Worm (Caenorhabditis elegans): ENCODE results near the gene metr-1.
A peak's percentile ranks its signal among the peaks of the same experiment; 100 is the strongest.

Gene metr-1

DNA sequence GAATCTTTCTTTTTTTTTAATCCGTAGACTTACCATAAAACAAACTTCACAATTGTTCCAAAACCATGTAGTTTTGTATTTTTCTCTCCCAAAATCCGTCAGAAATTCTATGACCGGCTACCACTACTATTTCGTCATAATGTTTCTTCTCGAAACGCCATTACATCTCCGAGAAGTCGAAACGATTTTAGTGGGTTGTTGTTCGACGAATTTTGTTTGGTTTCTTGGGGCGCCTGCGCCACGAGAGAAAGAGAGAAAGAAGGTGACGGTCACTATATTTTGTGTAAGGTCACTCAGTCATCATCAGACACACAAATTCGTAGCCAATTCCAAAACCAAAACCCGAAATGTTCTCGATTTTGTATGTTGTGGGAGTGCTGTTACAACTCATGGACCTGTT, 39.3 kb upstream of the metr-1 start:
- peak; percentile 17 for TF ChIP-seq fos-1 (tag; optimal IDR thresholded peaks at IDR 0.05)
- TF ChIP-seq sma-3 (GFP tag; optimal IDR thresholded peaks at IDR 0.05), result peak; percentile 39
- TF ChIP-seq nhr-129 (tag; optimal IDR thresholded peaks at IDR 0.05), result peak; percentile 67
- TF ChIP-seq nhr-25 (tag; optimal IDR thresholded peaks at IDR 0.05), result peak; percentile 75
- no peak for TF ChIP-seq Y55F3AM.14 (GFP tag; optimal IDR thresholded peaks at IDR 0.05)
- TF ChIP-seq ztf-1 (GFP tag; conservative IDR thresholded peaks at IDR 0.05), result no peak

DNA sequence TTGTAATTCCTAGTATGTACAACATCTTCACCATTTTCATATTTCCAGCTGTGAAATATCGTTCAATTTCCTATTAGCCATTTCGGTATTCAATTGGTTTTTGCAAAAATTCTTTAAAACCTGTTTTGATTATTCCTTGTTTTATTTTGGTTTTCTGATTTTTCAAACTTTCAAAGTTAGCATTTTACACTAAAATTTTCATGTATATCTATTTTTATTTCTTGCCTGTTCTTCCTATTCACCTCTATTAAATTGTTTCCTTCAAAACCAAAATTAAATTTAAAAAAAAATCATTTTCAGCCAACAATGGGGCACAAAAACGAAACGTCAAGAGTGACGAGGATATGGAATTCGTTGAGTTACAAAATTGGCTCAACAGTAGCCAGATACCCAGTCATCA, 37.4 kb upstream of the metr-1 start, which contains the start of gene ptr-8:
Gene ptr-8 (plus strand): TSS at position 301 of the 400 bp plus-strand sequence.
- TF ChIP-seq ztf-1 (GFP tag; conservative IDR thresholded peaks at IDR 0.05) (no peak), R02D3.7 (tag; optimal IDR thresholded peaks at IDR 0.05) (no peak), nhr-25 (tag; optimal IDR thresholded peaks at IDR 0.05) (no peak), nhr-129 (tag; optimal IDR thresholded peaks at IDR 0.05) (no peak), sma-3 (GFP tag; optimal IDR thresholded peaks at IDR 0.05) (no peak), nhr-21 (tag; optimal IDR thresholded peaks at IDR 0.05) (no peak), ztf-4 (tag; optimal IDR thresholded peaks at IDR 0.05) (no peak), mdl-1 (tag; optimal IDR thresholded peaks at IDR 0.05) (no peak), alr-1 (tag; optimal IDR thresholded peaks at IDR 0.05) (no peak), ztf-11 (tag; optimal IDR thresholded peaks at IDR 0.05) (no peak), aly-2 (tag; optimal IDR thresholded peaks at IDR 0.05) (no peak), C34F6.9 (tag; optimal IDR thresholded peaks at IDR 0.05) (no peak), nhr-6 (tag; optimal IDR thresholded peaks at IDR 0.05) (no peak)

DNA sequence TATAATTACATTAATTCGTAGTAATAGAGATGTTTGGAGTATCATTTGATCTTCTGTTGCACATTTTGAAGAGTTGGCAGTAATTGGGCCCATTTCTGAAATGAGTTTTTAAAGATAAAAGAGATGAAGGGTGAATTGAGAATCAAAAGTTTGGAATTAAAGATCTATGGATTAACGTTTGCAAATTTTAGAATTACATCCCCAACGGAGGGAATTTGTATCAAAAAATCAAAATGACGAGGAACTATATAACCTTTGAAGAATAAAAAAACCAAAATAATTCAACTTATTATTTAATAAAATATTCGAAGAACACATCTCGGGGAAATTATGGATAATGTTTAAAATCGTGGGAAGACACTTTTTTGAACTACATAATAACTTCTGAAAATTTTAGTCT, 31.4 kb upstream of the metr-1 start, which contains the start of gene sra-10:
Gene sra-10 (minus strand): TSS at position 101 of the 400 bp plus-strand sequence.
- TF ChIP-seq nhr-25 (tag; optimal IDR thresholded peaks at IDR 0.05) (no peak), R02D3.7 (tag; optimal IDR thresholded peaks at IDR 0.05) (no peak), mbf-1 (tag; optimal IDR thresholded peaks at IDR 0.05) (no peak), ceh-82 (tag; optimal IDR thresholded peaks at IDR 0.05) (no peak), nhr-12 (tag; optimal IDR thresholded peaks at IDR 0.05) (no peak), Y55F3AM.14 (GFP tag; optimal IDR thresholded peaks at IDR 0.05) (no peak), nhr-237 (tag; optimal IDR thresholded peaks at IDR 0.05) (no peak), elt-1 (tag; optimal IDR thresholded peaks at IDR 0.05) (no peak), fos-1 (tag; optimal IDR thresholded peaks at IDR 0.05) (no peak), nhr-11 (tag; optimal IDR thresholded peaks at IDR 0.05) (no peak), nhr-23 (tag; optimal IDR thresholded peaks at IDR 0.05) (no peak), sem-4 (tag; optimal IDR thresholded peaks at IDR 0.05) (no peak), gmeb-1 (tag; optimal IDR thresholded peaks at IDR 0.05) (no peak), lin-13 (GFP tag; optimal IDR thresholded peaks at IDR 0.05) (no peak)

ce11 chrII:10895959-10896358, 30.4 kb upstream of the metr-1 start:
- TF ChIP-seq unc-39 (tag; optimal IDR thresholded peaks at IDR 0.05) (no peak), unc-62 (GFP tag; optimal IDR thresholded peaks at IDR 0.05) (no peak), nhr-25 (tag; optimal IDR thresholded peaks at IDR 0.05) (no peak), sma-9 (GFP tag; optimal IDR thresholded peaks at IDR 0.05) (no peak), sma-9 (tag; optimal IDR thresholded peaks at IDR 0.05) (no peak), ceh-82 (tag; optimal IDR thresholded peaks at IDR 0.05) (no peak), ztf-11 (tag; optimal IDR thresholded peaks at IDR 0.05) (no peak), ama-1 (optimal IDR thresholded peaks at IDR 0.05) (no peak), aly-2 (tag; optimal IDR thresholded peaks at IDR 0.05) (no peak), fos-1 (tag; optimal IDR thresholded peaks at IDR 0.05) (no peak), egl-27 (tag; optimal IDR thresholded peaks at IDR 0.05) (no peak), nhr-12 (tag; optimal IDR thresholded peaks at IDR 0.05) (no peak), nhr-129 (tag; optimal IDR thresholded peaks at IDR 0.05) (no peak), nhr-10 (tag; optimal IDR thresholded peaks at IDR 0.05) (no peak)

ce11 chrII:10898998-10899397, 27.4 kb upstream of the metr-1 start:
- TF ChIP-seq mab-5 (tag; optimal IDR thresholded peaks at IDR 0.05) (no peak), lin-11 (tag; optimal IDR thresholded peaks at IDR 0.05) (no peak), F13H6.1 (tag; optimal IDR thresholded peaks at IDR 0.05) (no peak), nhr-25 (tag; optimal IDR thresholded peaks at IDR 0.05) (no peak), mdl-1 (tag; optimal IDR thresholded peaks at IDR 0.05) (no peak)

All from whole organism, L2 larva.